Worm (Caenorhabditis elegans) whole organism, young adult: ENCODE data around the gene rop-1.
A peak's percentile ranks its signal among the peaks of the same experiment; 100 is the strongest.

Experiments used
- B0261.1 ChIP-seq: sonication (generic microtip); optimal IDR thresholded peaks from 2 replicates; lab custom pipeline; 2016; ENCODE audit warnings: mild to moderate bottlenecking, missing genetic modification characterization, moderate library complexity, missing compliant biosample characterization
- C17E4.6 ChIP-seq: fragments of 200-800 bp; sonication (Bioruptor generic); IDR thresholded peaks from 2 replicates; pipeline ENCODE4 v1.3.6; 2022; ENCODE audit warnings: missing genetic modification reagents, missing genetic modification characterization, missing compliant biosample characterization
- D2030.7 ChIP-seq: fragments of 200-800 bp; sonication (Bioruptor generic); IDR thresholded peaks from 2 replicates; pipeline ENCODE4 v1.3.6; 2022; ENCODE audit warnings: missing genetic modification reagents, missing genetic modification characterization, missing compliant biosample characterization
- F10E7.11 ChIP-seq: sonication (generic microtip); optimal IDR thresholded peaks from 2 replicates; lab custom pipeline; 2017; ENCODE audit warnings: mild to moderate bottlenecking, missing genetic modification characterization, moderate library complexity, missing compliant biosample characterization
- F33H1.4 ChIP-seq: fragments of 200-800 bp; sonication (Bioruptor generic); IDR thresholded peaks from 2 replicates; pipeline ENCODE4 v1.3.6; 2022; ENCODE audit warnings: missing genetic modification reagents, missing genetic modification characterization, missing compliant biosample characterization
- F49E8.2 ChIP-seq: sonication (generic microtip); optimal IDR thresholded peaks from 3 replicates; lab custom pipeline; 2017; ENCODE audit warnings: missing genetic modification characterization, mild to moderate bottlenecking, missing compliant biosample characterization, antibody characterized with exemption, moderate library complexity; ENCODE audit not compliant: insufficient read depth
- F52B5.7 ChIP-seq: sonication (generic microtip); optimal IDR thresholded peaks from 2 replicates; lab custom pipeline; 2016; ENCODE audit warnings: mild to moderate bottlenecking, missing genetic modification characterization, missing compliant biosample characterization
- K11D2.4 ChIP-seq: fragments of 200-800 bp; sonication (Bioruptor generic); IDR thresholded peaks from 2 replicates; pipeline ENCODE4 v1.3.6; 2022; ENCODE audit warnings: missing genetic modification reagents, missing genetic modification characterization, missing compliant biosample characterization
- T07F8.4 ChIP-seq: sonication (generic microtip); optimal IDR thresholded peaks from 2 replicates; lab custom pipeline; 2016; ENCODE audit warnings: mild to moderate bottlenecking, missing genetic modification characterization, moderate library complexity, missing compliant biosample characterization
- T26A5.8 ChIP-seq: sonication (generic microtip); optimal IDR thresholded peaks from 2 replicates; lab custom pipeline; 2016; ENCODE audit warnings: missing genetic modification characterization, missing compliant biosample characterization
- Y53G8AR.9 ChIP-seq: fragments of 200-800 bp; sonication (Bioruptor generic); conservative IDR thresholded peaks from 2 replicates; pipeline ENCODE4 v1.3.6; 2022; ENCODE audit warnings: missing genetic modification reagents, missing genetic modification characterization, missing compliant biosample characterization
- Y79H2A.3 ChIP-seq: fragments of 200-800 bp; sonication (Bioruptor generic); conservative IDR thresholded peaks from 2 replicates; pipeline ENCODE4 v1.3.6; 2022; ENCODE audit warnings: missing genetic modification reagents, missing genetic modification characterization, missing compliant biosample characterization
- Y95B8A.8 ChIP-seq: fragments of 200-800 bp; sonication (Bioruptor generic); IDR thresholded peaks from 2 replicates; pipeline ENCODE4 v1.3.6; 2022; ENCODE audit warnings: missing genetic modification reagents, missing genetic modification characterization, missing compliant biosample characterization
- ZK185.1 ChIP-seq: sonication (generic microtip); optimal IDR thresholded peaks from 2 replicates; lab custom pipeline; 2016; ENCODE audit warnings: mild to moderate bottlenecking, missing genetic modification characterization, missing compliant biosample characterization; ENCODE audit not compliant: poor library complexity, severe bottlenecking
- aptf-2 ChIP-seq: fragments of 200-800 bp; sonication (Bioruptor generic); conservative IDR thresholded peaks from 2 replicates; pipeline ENCODE4 v1.3.6; 2022; ENCODE audit warnings: missing genetic modification reagents, missing genetic modification characterization, missing compliant biosample characterization
- atf-7 ChIP-seq: sonication (generic microtip); optimal IDR thresholded peaks from 2 replicates; lab custom pipeline; 2017; ENCODE audit warnings: mild to moderate bottlenecking, missing genetic modification characterization, missing compliant biosample characterization
- ccch-3 ChIP-seq: fragments of 200-800 bp; sonication (Bioruptor generic); optimal IDR thresholded peaks from 2 replicates; lab custom pipeline; 2018; ENCODE audit warnings: mild to moderate bottlenecking, missing genetic modification characterization, missing compliant biosample characterization
- ceh-40 ChIP-seq: fragments of 200-800 bp; sonication (Bioruptor generic); IDR thresholded peaks from 2 replicates; pipeline ENCODE4 v1.3.6; 2022; ENCODE audit warnings: missing genetic modification characterization, missing compliant biosample characterization
- ceh-91 ChIP-seq: fragments of 200-800 bp; sonication (Bioruptor generic); IDR thresholded peaks from 2 replicates; pipeline ENCODE4 v1.3.6; 2022; ENCODE audit warnings: missing genetic modification reagents, missing genetic modification characterization, missing compliant biosample characterization
- dox-1 ChIP-seq: fragments of 200-800 bp; sonication (Bioruptor generic); IDR thresholded peaks from 2 replicates; pipeline ENCODE4 v1.3.6; 2022; ENCODE audit warnings: missing genetic modification reagents, missing genetic modification characterization, missing compliant biosample characterization
- efl-1 ChIP-seq: fragments of 150-350 bp; optimal IDR thresholded peaks from 2 replicates; lab custom pipeline; 2014; ENCODE audit warnings: missing biosample characterization, missing genetic modification reagents, missing genetic modification characterization
- ekl-4 ChIP-seq: fragments of 200-800 bp; sonication (Bioruptor generic); IDR thresholded peaks from 2 replicates; pipeline ENCODE4 v1.3.6; 2022; ENCODE audit warnings: missing genetic modification reagents, missing genetic modification characterization, missing compliant biosample characterization
- ets-4 ChIP-seq: fragments of 200-800 bp; sonication (Bioruptor generic); optimal IDR thresholded peaks from 2 replicates; lab custom pipeline; 2018; ENCODE audit warnings: mild to moderate bottlenecking, missing genetic modification characterization, missing compliant biosample characterization
- hmg-1.2 ChIP-seq: fragments of 200-800 bp; sonication (Bioruptor generic); IDR thresholded peaks from 2 replicates; pipeline ENCODE4 v1.3.6; 2022; ENCODE audit warnings: missing genetic modification reagents, missing genetic modification characterization, missing compliant biosample characterization
- hrde-1 ChIP-seq: sonication (generic microtip); optimal IDR thresholded peaks from 2 replicates; lab custom pipeline; 2016; ENCODE audit warnings: missing genetic modification characterization, mild to moderate bottlenecking, missing compliant biosample characterization, moderate library complexity, missing genotype, missing genetic modification reagents, borderline replicate concordance
- lin-26 ChIP-seq: fragments of 200-800 bp; sonication (Bioruptor generic); IDR thresholded peaks from 2 replicates; pipeline ENCODE4 v1.3.6; 2022; ENCODE audit warnings: missing genetic modification reagents, missing genetic modification characterization, missing compliant biosample characterization
- lin-54 ChIP-seq: fragments of 200-800 bp; sonication (Bioruptor generic); optimal IDR thresholded peaks from 2 replicates; lab custom pipeline; 2018; ENCODE audit warnings: mild to moderate bottlenecking, missing genetic modification characterization, missing compliant biosample characterization
- lir-1 ChIP-seq: fragments of 200-800 bp; sonication (Bioruptor generic); conservative IDR thresholded peaks from 2 replicates; pipeline ENCODE4 v1.3.6; 2022; ENCODE audit warnings: missing genetic modification reagents, missing genetic modification characterization, missing compliant biosample characterization
- lsl-1 ChIP-seq: fragments of 200-800 bp; sonication (Bioruptor generic); optimal IDR thresholded peaks from 2 replicates; lab custom pipeline; 2018; ENCODE audit warnings: mild to moderate bottlenecking, missing genetic modification characterization, moderate library complexity, missing compliant biosample characterization
- madf-3 ChIP-seq: fragments of 200-800 bp; sonication (Bioruptor generic); IDR thresholded peaks from 2 replicates; pipeline ENCODE4 v1.3.6; 2022; ENCODE audit warnings: missing genetic modification reagents, missing genetic modification characterization, missing compliant biosample characterization
- madf-6 ChIP-seq: fragments of 200-800 bp; sonication (Bioruptor generic); IDR thresholded peaks from 2 replicates; pipeline ENCODE4 v1.3.6; 2022; ENCODE audit warnings: missing genetic modification reagents, missing genetic modification characterization, missing compliant biosample characterization
- madf-8 ChIP-seq: fragments of 200-800 bp; sonication (Bioruptor generic); conservative IDR thresholded peaks from 2 replicates; pipeline ENCODE4 v1.3.6; 2022; ENCODE audit warnings: missing genetic modification reagents, missing genetic modification characterization, missing compliant biosample characterization
- mcd-1 ChIP-seq: fragments of 200-800 bp; sonication (Bioruptor generic); IDR thresholded peaks from 2 replicates; pipeline ENCODE4 v1.3.6; 2022; ENCODE audit warnings: missing genetic modification reagents, missing genetic modification characterization, missing compliant biosample characterization
- mes-4 ChIP-seq: sonication (generic microtip); optimal IDR thresholded peaks from 2 replicates; lab custom pipeline; 2016; ENCODE audit warnings: missing genotype, missing genetic modification characterization, missing compliant biosample characterization
- nhr-179 ChIP-seq: sonication (generic microtip); optimal IDR thresholded peaks from 2 replicates; lab custom pipeline; 2016; ENCODE audit warnings: mild to moderate bottlenecking, missing genetic modification characterization, missing compliant biosample characterization
- nhr-27 ChIP-seq: fragments of 200-800 bp; sonication (Bioruptor generic); optimal IDR thresholded peaks from 2 replicates; lab custom pipeline; 2018; ENCODE audit warnings: mild to moderate bottlenecking, missing genetic modification characterization, moderate library complexity, missing compliant biosample characterization
- rcor-1 ChIP-seq: fragments of 200-800 bp; sonication (Bioruptor generic); IDR thresholded peaks from 2 replicates; pipeline ENCODE4 v1.3.6; 2022; ENCODE audit warnings: missing genetic modification reagents, missing genetic modification characterization, missing compliant biosample characterization
- sdz-38 ChIP-seq: sonication (generic microtip); optimal IDR thresholded peaks from 2 replicates; lab custom pipeline; 2016; ENCODE audit warnings: missing genotype, missing genetic modification characterization, missing compliant biosample characterization
- snpc-3.4 ChIP-seq: sonication (generic microtip); optimal IDR thresholded peaks from 2 replicates; lab custom pipeline; 2017; ENCODE audit warnings: missing genetic modification characterization, mild to moderate bottlenecking, missing compliant biosample characterization, antibody characterized with exemption, moderate library complexity, missing genotype, missing genetic modification reagents
- tbp1 ChIP-seq: fragments of 200-800 bp; sonication (Bioruptor generic); optimal IDR thresholded peaks from 2 replicates; lab custom pipeline; 2018; ENCODE audit warnings: mild to moderate bottlenecking, missing genetic modification characterization, missing compliant biosample characterization
- tlf-1 ChIP-seq: fragments of 200-800 bp; sonication (Bioruptor generic); optimal IDR thresholded peaks from 2 replicates; lab custom pipeline; 2018; ENCODE audit warnings: mild to moderate bottlenecking, missing genetic modification characterization, missing compliant biosample characterization
- xnd-1 ChIP-seq: sonication (generic microtip); optimal IDR thresholded peaks from 2 replicates; lab custom pipeline; 2016; ENCODE audit warnings: missing genotype, missing genetic modification reagents, missing genetic modification characterization, missing compliant biosample characterization
- zim-3 ChIP-seq: sonication (generic microtip); optimal IDR thresholded peaks from 2 replicates; lab custom pipeline; 2017; ENCODE audit warnings: mild to moderate bottlenecking, missing genetic modification characterization, moderate library complexity, missing compliant biosample characterization
- ztf-28 ChIP-seq: fragments of 200-800 bp; sonication (Bioruptor generic); IDR thresholded peaks from 2 replicates; pipeline ENCODE4 v1.3.6; 2022; ENCODE audit warnings: missing genetic modification reagents, missing genetic modification characterization, missing compliant biosample characterization
- ztf-3 ChIP-seq: fragments of 200-800 bp; sonication (Bioruptor generic); optimal IDR thresholded peaks from 2 replicates; lab custom pipeline; 2018; ENCODE audit warnings: mild to moderate bottlenecking, missing genetic modification characterization, missing compliant biosample characterization

rop-1 gene

ce11 chrV:10238665-10239064 is 16.2 kb downstream of the rop-1 start, which contains the start of gene fubl-1:
fubl-1 (minus strand) TSS chrV:10238866.
- TF ChIP-seq madf-6 (peak; percentile 64; the same call in 1 of the 2 replicates), xnd-1 (tag; lab: Kevin White, UChicago) (peak; percentile 17), aptf-2 (GFP tag; lab: Robert Waterston, UW) (0 out of 2 replicates have a peak, but pooled peaks have one; percentile 13), madf-3 (GFP tag; lab: Robert Waterston, UW) (peak; percentile 97), tlf-1 (GFP tag; lab: Kevin White, UChicago) (no peak), F52B5.7 (tag; lab: Kevin White, UChicago) (no peak), hmg-1.2 (GFP tag; lab: Robert Waterston, UW) (peak; percentile 29; the same call in 1 of the 2 replicates), ztf-28 (GFP tag; lab: Robert Waterston, UW) (0 out of 2 replicates have a peak, but pooled peaks have one; percentile 48), sdz-38 (no peak), rcor-1 (no peak), T07F8.4 (tag; lab: Kevin White, UChicago) (no peak), ets-4 (GFP tag; lab: Kevin White, UChicago) (no peak), mcd-1 (GFP tag; lab: Robert Waterston, UW) (peak; percentile 61), snpc-3.4 (tag; lab: Kevin White, UChicago) (no peak), K11D2.4 (GFP tag; lab: Robert Waterston, UW) (no peak), lsl-1 (peak; percentile 76), madf-8 (GFP tag; lab: Robert Waterston, UW) (peak; percentile 71), efl-1 (GFP tag; lab: Kevin White, UChicago) (peak; percentile 14), D2030.7 (GFP tag; lab: Robert Waterston, UW) (peak; percentile 49; the same call in 1 of the 2 replicates), dox-1 (peak; percentile 65), lin-26 (GFP tag; lab: Robert Waterston, UW) (0 out of 2 replicates have a peak, but pooled peaks have one; percentile 7), ceh-91 (GFP tag; lab: Robert Waterston, UW) (peak; percentile 68), Y53G8AR.9 (GFP tag; lab: Robert Waterston, UW) (no peak)
- TF ChIP-seq, all 124 proteins: peak for 14

ce11 chrV:10237959-10238444 is 16.9 kb downstream of the rop-1 start:
- TF ChIP-seq nhr-179 (tag; lab: Kevin White, UChicago) (no peak), Y95B8A.8 (GFP tag; lab: Robert Waterston, UW) (peak; percentile 85; the same call in 1 of the 2 replicates), F49E8.2 (peak; percentile 58), rcor-1 (peak; percentile 27; the same call in 1 of the 2 replicates), ceh-40 (GFP tag; lab: Robert Waterston, UW) (no peak), ccch-3 (GFP tag; lab: Kevin White, UChicago) (no peak), T26A5.8 (peak; percentile 60), F33H1.4 (no peak), lir-1 (no peak), ekl-4 (GFP tag; lab: Robert Waterston, UW) (peak; percentile 89), nhr-27 (tag; lab: Kevin White, UChicago) (peak; percentile 82), ZK185.1 (tag; lab: Kevin White, UChicago) (no peak), hmg-1.2 (GFP tag; lab: Robert Waterston, UW) (peak; percentile 29; the same call in 1 of the 2 replicates), madf-6 (peak; percentile 75), atf-7 (tag; lab: Kevin White, UChicago) (peak; percentile 73), mes-4 (tag; lab: Kevin White, UChicago) (peak; percentile 30), tbp1 (GFP tag; lab: Kevin White, UChicago) (peak; percentile 45), hrde-1 (peak; percentile 77), zim-3 (peak; percentile 4), B0261.1 (peak; percentile 9), dox-1 (peak; percentile 30; the same call in 1 of the 2 replicates), Y53G8AR.9 (GFP tag; lab: Robert Waterston, UW) (peak; percentile 75; the same call in 1 of the 2 replicates), tlf-1 (GFP tag; lab: Kevin White, UChicago) (peak; percentile 1), lin-54 (GFP tag; lab: Kevin White, UChicago) (peak; percentile 33), Y79H2A.3 (GFP tag; lab: Robert Waterston, UW) (peak; percentile 95), T07F8.4 (tag; lab: Kevin White, UChicago) (no peak), ceh-91 (GFP tag; lab: Robert Waterston, UW) (peak; percentile 14; the same call in 1 of the 2 replicates), F10E7.11 (tag; lab: Kevin White, UChicago) (peak; percentile 93), C17E4.6 (GFP tag; lab: Robert Waterston, UW) (peak; percentile 49; the same call in 1 of the 2 replicates), ztf-3 (GFP tag; lab: Kevin White, UChicago) (no peak)
